Worm (Caenorhabditis elegans) whole organism, L3 larva: ENCODE measurements around the gene T25B2.2.

Experiments used
- ceh-82 ChIP-seq: fragments of 150-350 bp; optimal IDR thresholded peaks from 2 replicates; lab custom pipeline; 2014; ENCODE audit warnings: missing biosample characterization, missing genetic modification characterization
- egl-27 ChIP-seq: sonication (generic microtip); optimal IDR thresholded peaks from 4 replicates; lab custom pipeline; 2017; ENCODE audit warnings: missing biosample characterization, missing genetic modification reagents, missing genetic modification characterization
- elt-1 ChIP-seq: fragments of 150-350 bp; optimal IDR thresholded peaks from 2 replicates; lab custom pipeline; 2014; ENCODE audit warnings: missing biosample characterization, missing genetic modification characterization
- lin-39 ChIP-seq: fragments of 150-350 bp; optimal IDR thresholded peaks from 2 replicates; lab custom pipeline; 2018; ENCODE audit warnings: missing biosample characterization, missing genetic modification reagents, missing genetic modification characterization
- mdl-1 ChIP-seq: fragments of 150-350 bp; optimal IDR thresholded peaks from 2 replicates; lab custom pipeline; 2014; ENCODE audit warnings: missing biosample characterization, missing genetic modification characterization
- nhr-12 ChIP-seq: fragments of 150-350 bp; optimal IDR thresholded peaks from 2 replicates; lab custom pipeline; 2014; ENCODE audit warnings: missing biosample characterization, missing genetic modification characterization
- nhr-237 ChIP-seq: fragments of 150-350 bp; optimal IDR thresholded peaks from 2 replicates; lab custom pipeline; 2014; ENCODE audit warnings: missing biosample characterization, missing genetic modification characterization
- nhr-77 ChIP-seq: fragments of 150-350 bp; optimal IDR thresholded peaks from 2 replicates; lab custom pipeline; 2014; ENCODE audit warnings: missing biosample characterization, missing genetic modification characterization
- pha-4 ChIP-seq: fragments of 150-350 bp; optimal IDR thresholded peaks from 2 replicates; lab custom pipeline; 2014; ENCODE audit warnings: missing biosample characterization, missing genetic modification reagents, missing genetic modification characterization
- pqm-1 ChIP-seq: fragments of 150-350 bp; optimal IDR thresholded peaks from 2 replicates; lab custom pipeline; 2017; ENCODE audit warnings: missing biosample characterization, missing genetic modification characterization, inconsistent platforms
- ztf-11 ChIP-seq: fragments of 150-350 bp; optimal IDR thresholded peaks from 2 replicates; lab custom pipeline; 2014; ENCODE audit warnings: missing biosample characterization, missing genetic modification characterization

ce11 chrX:6122026-6122425, 47.4 kb upstream of the T25B2.2 start, which contains the start of gene nnt-1:
- no peak for TF ChIP-seq elt-1
- TF ChIP-seq ztf-11 = no peak
- no peak for TF ChIP-seq ceh-82 (tag; lab: Kevin White, UChicago)
- TF ChIP-seq nhr-237 (tag; lab: Kevin White, UChicago) = no peak
- peak; percentile 37 for TF ChIP-seq pha-4
- no peak for TF ChIP-seq nhr-12
- TF ChIP-seq nhr-77 (tag; lab: Kevin White, UChicago) = no peak
- no peak for TF ChIP-seq egl-27 (tag; lab: Kevin White, UChicago)
- TF ChIP-seq lin-39 = no peak
- no peak for TF ChIP-seq pqm-1 (tag; lab: Kevin White, UChicago)
- no peak for TF ChIP-seq mdl-1 (tag; lab: Kevin White, UChicago)
